Fruit fly (Drosophila melanogaster): Measurements from ENCODE around the gene CG43732.

DNA sequence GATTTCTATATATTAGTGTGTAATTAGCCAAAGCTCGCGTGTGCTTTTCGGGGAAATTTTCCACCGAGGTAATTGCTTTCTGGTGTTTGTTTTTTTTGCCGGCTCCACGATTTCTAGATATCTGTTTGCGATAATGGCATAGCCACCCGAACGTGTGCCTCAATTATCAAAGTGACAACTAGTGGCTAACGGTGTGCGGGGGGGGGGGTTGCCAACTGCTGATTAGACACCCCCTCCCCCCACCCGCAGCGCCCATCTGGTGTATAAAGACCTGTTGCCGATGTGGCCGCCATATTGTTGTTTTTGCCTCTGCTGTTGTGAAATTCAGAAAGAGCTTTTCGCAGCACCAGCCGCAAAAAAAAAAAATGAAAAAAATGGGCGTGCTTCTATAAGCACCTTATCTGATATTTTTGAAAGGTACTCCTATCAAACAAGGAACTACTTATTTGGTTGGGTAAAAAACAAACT, 31.1 kb upstream of the CG43732 start:
- no peak for TF ChIP-seq CG14711 (tag; optimal IDR thresholded peaks at IDR 0.05)
- peak; percentile 94 for TF ChIP-seq ovo (GFP tag; optimal IDR thresholded peaks at IDR 0.05)
- peak; percentile 26 for TF ChIP-seq pad (GFP tag; optimal IDR thresholded peaks at IDR 0.05)
- TF ChIP-seq CG12768 (GFP tag; optimal IDR thresholded peaks at IDR 0.05): peak; percentile 86
- TF ChIP-seq CG33017 (tag; optimal IDR thresholded peaks at IDR 0.05): no peak
- TF ChIP-seq cnc (optimal IDR thresholded peaks at IDR 0.05): no peak
- peak; percentile 23 for TF ChIP-seq toe (GFP tag; optimal IDR thresholded peaks at IDR 0.05)
- TF ChIP-seq CG7101 (tag; optimal IDR thresholded peaks at IDR 0.05): peak; percentile 26
- peak; percentile 89 for TF ChIP-seq Mnt (GFP tag; optimal IDR thresholded peaks at IDR 0.05)
- no peak for TF ChIP-seq Crg-1 (GFP tag; optimal IDR thresholded peaks at IDR 0.05)

Measured in whole organism, adult.